Worm (Caenorhabditis elegans): ENCODE measurements around the gene fbxa-98.

fbxa-98 gene

DNA sequence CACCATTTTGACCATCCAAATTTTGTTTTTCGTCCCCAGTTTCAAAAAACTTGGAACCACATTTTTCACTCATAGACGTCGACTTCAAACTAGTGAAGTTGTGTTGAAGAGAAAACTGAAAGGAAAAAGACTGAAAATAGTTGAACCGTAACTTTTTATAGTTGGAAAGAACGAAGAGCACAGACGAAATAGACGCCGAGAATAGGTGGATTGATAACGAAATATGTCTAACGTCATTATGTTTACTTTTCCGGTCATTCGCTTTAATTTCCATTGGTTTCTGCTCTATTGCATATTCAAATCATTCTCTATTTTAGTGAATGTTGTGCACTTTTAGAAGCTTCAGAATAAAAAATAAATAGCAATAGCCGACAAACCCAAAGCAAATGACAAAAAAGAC is 23.5 kb upstream of the fbxa-98 start, which contains the start of gene C08F11.13:
TSS of gene C08F11.13 (minus strand) at position 138 of the 400 bp plus-strand sequence.
- TF ChIP-seq ceh-14 (tag; optimal IDR thresholded peaks at IDR 0.05) (no peak), hlh-13 (GFP tag; optimal IDR thresholded peaks at IDR 0.05) (no peak), C38D4.7 (GFP tag; optimal IDR thresholded peaks at IDR 0.05) (no peak), fax-1 (tag; optimal IDR thresholded peaks at IDR 0.05) (no peak), sdc-2 (tag; optimal IDR thresholded peaks at IDR 0.05) (no peak), elt-4 (tag; optimal IDR thresholded peaks at IDR 0.05) (no peak), syd-9 (tag; optimal IDR thresholded peaks at IDR 0.05) (no peak), ceh-48 (tag; optimal IDR thresholded peaks at IDR 0.05) (no peak)

DNA sequence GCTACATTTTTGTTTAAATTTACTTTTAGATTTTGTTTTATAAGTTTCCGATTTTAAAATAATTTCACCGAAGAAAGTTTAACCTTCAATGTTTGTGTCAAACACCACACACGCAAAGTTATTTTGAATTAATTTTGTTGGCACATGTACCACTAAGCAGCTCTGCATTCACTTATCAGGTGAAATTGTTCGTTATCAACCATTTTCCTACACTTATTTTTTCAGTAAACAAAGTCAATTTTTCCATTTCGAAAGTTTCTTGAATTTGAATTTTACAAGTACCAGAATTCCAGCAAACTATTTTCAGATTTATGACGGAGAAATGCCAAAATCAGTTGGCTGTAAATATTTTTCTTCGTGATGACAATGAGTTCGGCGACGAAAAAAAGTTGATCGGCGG is 14.0 kb upstream of the fbxa-98 start, which contains the start of gene C08F11.3:
TSS of gene C08F11.3 (plus strand) at position 301 of the 400 bp plus-strand sequence.
- TF ChIP-seq C08G9.2 (tag; optimal IDR thresholded peaks at IDR 0.05) (no peak), pqm-1 (tag; optimal IDR thresholded peaks at IDR 0.05) (no peak), gmeb-2 (tag; optimal IDR thresholded peaks at IDR 0.05) (no peak), nhr-11 (tag; optimal IDR thresholded peaks at IDR 0.05) (no peak), unc-42 (tag; optimal IDR thresholded peaks at IDR 0.05) (no peak), K09A11.1 (tag; optimal IDR thresholded peaks at IDR 0.05; ENCODE audit: insufficient read depth) (no peak)

DNA sequence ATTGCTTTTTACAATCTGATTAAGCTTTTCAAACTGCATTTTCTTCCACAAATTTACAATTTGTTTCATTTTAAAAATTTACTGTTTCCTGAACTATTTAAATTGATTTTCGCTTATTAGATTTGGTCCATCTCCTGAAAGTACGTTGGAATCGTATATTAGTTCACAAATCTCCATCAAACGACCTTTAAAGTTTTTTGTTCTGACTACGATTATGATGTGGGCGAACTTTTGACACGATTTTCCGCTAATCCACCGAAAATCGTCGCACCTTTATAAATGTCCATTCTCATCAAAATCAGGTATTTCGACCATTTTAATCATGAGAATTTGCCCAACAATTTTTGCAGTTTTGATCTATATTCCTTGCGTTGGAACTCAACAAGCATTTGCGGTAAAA is 9.7 kb upstream of the fbxa-98 start, which contains the start of gene C08F11.1:
TSS of gene C08F11.1 (plus strand) at position 301 of the 400 bp plus-strand sequence.
- no peak for TF ChIP-seq unc-42 (tag; optimal IDR thresholded peaks at IDR 0.05)
- TF ChIP-seq ceh-48 (tag; optimal IDR thresholded peaks at IDR 0.05): no peak
- no peak for TF ChIP-seq unc-86 (tag; optimal IDR thresholded peaks at IDR 0.05)
- TF ChIP-seq lin-11 (tag; optimal IDR thresholded peaks at IDR 0.05): no peak
- TF ChIP-seq che-1 (tag; optimal IDR thresholded peaks at IDR 0.05): no peak

DNA sequence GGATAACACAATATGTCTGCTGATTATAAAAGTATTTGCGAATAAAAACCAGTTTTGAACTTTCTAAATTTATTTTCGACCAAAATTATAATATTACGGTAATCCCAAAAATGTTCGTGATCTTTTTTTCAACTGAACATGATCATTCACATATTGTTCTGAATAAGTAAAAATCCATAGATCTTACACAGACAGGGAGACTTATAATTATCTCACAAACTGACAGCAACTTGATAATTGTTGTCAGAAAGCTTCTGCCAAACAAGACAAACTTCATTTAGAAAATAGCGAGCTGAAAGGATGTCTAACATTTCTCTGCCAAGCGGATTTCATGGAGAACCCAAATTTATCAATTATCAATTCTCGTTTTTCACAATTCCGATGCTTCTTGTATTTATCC is 6.7 kb upstream of the fbxa-98 start, which contains the start of gene sru-21:
TSS of gene sru-21 (plus strand) at position 301 of the 400 bp plus-strand sequence.
- no peak for TF ChIP-seq ttx-3 (tag; optimal IDR thresholded peaks at IDR 0.05)
- no peak for TF ChIP-seq nhr-11 (tag; optimal IDR thresholded peaks at IDR 0.05)
- TF ChIP-seq nhr-232 (tag; optimal IDR thresholded peaks at IDR 0.05): no peak
- no peak for TF ChIP-seq ceh-9 (tag; optimal IDR thresholded peaks at IDR 0.05)
- TF ChIP-seq pros-1 (tag; optimal IDR thresholded peaks at IDR 0.05): no peak
- no peak for TF ChIP-seq ztf-16 (tag; optimal IDR thresholded peaks at IDR 0.05)
- TF ChIP-seq lin-11 (tag; optimal IDR thresholded peaks at IDR 0.05): no peak
- no peak for TF ChIP-seq odd-2 (tag; optimal IDR thresholded peaks at IDR 0.05)
- no peak for TF ChIP-seq tbx-7 (tag; optimal IDR thresholded peaks at IDR 0.05)
- no peak for TF ChIP-seq madf-2 (tag; optimal IDR thresholded peaks at IDR 0.05)
- no peak for TF ChIP-seq syd-9 (tag; optimal IDR thresholded peaks at IDR 0.05)
- no peak for TF ChIP-seq pha-4 (tag; optimal IDR thresholded peaks at IDR 0.05)
- no peak for TF ChIP-seq dmd-4 (tag; optimal IDR thresholded peaks at IDR 0.05; ENCODE audit: borderline replicate concordance)
- no peak for TF ChIP-seq sox-4 (tag; optimal IDR thresholded peaks at IDR 0.05)
- no peak for TF ChIP-seq gmeb-2 (tag; optimal IDR thresholded peaks at IDR 0.05)
- TF ChIP-seq dve-1 (tag; optimal IDR thresholded peaks at IDR 0.05): no peak

DNA sequence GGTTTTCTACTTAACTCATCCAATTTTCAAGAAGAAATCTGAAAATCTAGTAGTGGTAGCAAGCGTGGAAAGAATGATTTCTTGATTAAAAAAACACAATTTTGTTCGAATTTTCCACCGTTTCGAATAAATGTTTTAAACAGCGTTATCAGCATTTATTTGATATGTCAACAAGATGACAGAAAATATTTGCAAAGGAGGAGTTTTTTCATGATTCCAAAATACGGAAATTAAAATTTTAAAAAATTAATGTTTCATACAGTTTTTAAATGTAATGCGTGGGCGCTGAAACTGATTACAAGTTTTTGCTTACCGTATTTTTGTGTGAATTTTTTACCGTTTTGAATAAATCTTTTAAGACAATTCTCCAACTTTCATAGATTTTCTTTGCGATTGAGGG is 594 bp upstream of the fbxa-98 start:
- TF ChIP-seq ahr-1 (tag; optimal IDR thresholded peaks at IDR 0.05) (no peak), syd-9 (tag; optimal IDR thresholded peaks at IDR 0.05) (no peak), K02D7.2 (tag; optimal IDR thresholded peaks at IDR 0.05) (no peak)

DNA sequence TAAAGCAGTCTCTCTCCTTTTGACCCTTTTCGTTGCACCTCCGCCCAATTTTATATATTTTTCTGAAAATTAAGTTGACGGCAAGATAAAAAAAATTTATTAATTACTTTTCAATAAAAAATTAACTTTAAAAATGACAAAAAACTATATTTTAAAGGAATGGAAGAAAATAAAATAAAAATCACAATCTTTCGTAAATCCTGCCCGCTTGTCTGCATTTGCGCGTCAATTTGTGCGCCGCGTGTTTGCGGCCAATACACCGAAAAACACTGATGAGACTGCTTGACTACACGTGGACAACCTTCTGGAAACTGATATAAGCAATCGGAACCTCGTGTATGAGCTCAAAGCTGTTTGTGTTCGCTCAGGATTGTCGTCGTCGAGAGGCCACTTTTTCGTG is 3.8 kb downstream of the fbxa-98 start, which contains the start of gene C08F11.7:
TSS of gene C08F11.7 (plus strand) at position 301 of the 400 bp plus-strand sequence.
- no peak for TF ChIP-seq npax-4 (tag; optimal IDR thresholded peaks at IDR 0.05)
- no peak for TF ChIP-seq ceh-14 (tag; optimal IDR thresholded peaks at IDR 0.05)
- no peak for TF ChIP-seq K09A11.1 (tag; optimal IDR thresholded peaks at IDR 0.05; ENCODE audit: insufficient read depth)
- no peak for TF ChIP-seq hlh-30 (tag; optimal IDR thresholded peaks at IDR 0.05; ENCODE audit: insufficient read depth)
- TF ChIP-seq rnt-1 (tag; optimal IDR thresholded peaks at IDR 0.05): no peak
- TF ChIP-seq odd-2 (tag; optimal IDR thresholded peaks at IDR 0.05): no peak
- no peak for TF ChIP-seq syd-9 (tag; optimal IDR thresholded peaks at IDR 0.05)
- TF ChIP-seq Y22D7AL.16 (tag; optimal IDR thresholded peaks at IDR 0.05): no peak
- no peak for TF ChIP-seq ets-4 (tag; optimal IDR thresholded peaks at IDR 0.05)
- no peak for TF ChIP-seq hlh-15 (tag; optimal IDR thresholded peaks at IDR 0.05)
- no peak for TF ChIP-seq C08G9.2 (tag; optimal IDR thresholded peaks at IDR 0.05)
- TF ChIP-seq unc-42 (tag; optimal IDR thresholded peaks at IDR 0.05): no peak
- no peak for TF ChIP-seq ceh-19 (GFP tag; optimal IDR thresholded peaks at IDR 0.05)
- TF ChIP-seq pag-3 (tag; optimal IDR thresholded peaks at IDR 0.05; ENCODE audit: borderline replicate concordance): no peak
- no peak for TF ChIP-seq ceh-22 (tag; optimal IDR thresholded peaks at IDR 0.05)
